Worm (Caenorhabditis elegans) whole organism, L3 larva: ENCODE data around the gene C14A11.6.

Source experiments
- R02D3.7 ChIP-seq: fragments of 150-350 bp; optimal IDR thresholded peaks from 2 replicates; lab custom pipeline; 2014; ENCODE audit warnings: missing biosample characterization, missing genetic modification characterization
- ZK546.5 ChIP-seq: sonication (generic microtip); optimal IDR thresholded peaks from 2 replicates; lab custom pipeline; 2017; ENCODE audit warnings: missing biosample characterization, missing genetic modification characterization
- aly-2 ChIP-seq: fragments of 150-350 bp; optimal IDR thresholded peaks from 2 replicates; lab custom pipeline; 2014; ENCODE audit warnings: missing biosample characterization, missing genetic modification characterization
- ama-1 ChIP-seq: fragments of 150-350 bp; optimal IDR thresholded peaks from 2 replicates; lab custom pipeline; 2018
- ceh-16 ChIP-seq: sonication (generic microtip); optimal IDR thresholded peaks from 2 replicates; lab custom pipeline; 2017; ENCODE audit warnings: missing biosample characterization, missing genetic modification characterization
- ceh-28 ChIP-seq: fragments of 150-350 bp; optimal IDR thresholded peaks from 2 replicates; lab custom pipeline; 2014; ENCODE audit warnings: missing biosample characterization, missing genetic modification reagents, missing genetic modification characterization
- ceh-9 ChIP-seq: sonication (generic microtip); optimal IDR thresholded peaks from 2 replicates; lab custom pipeline; 2018; ENCODE audit warnings: missing biosample characterization, missing genetic modification characterization
- daf-12 ChIP-seq: fragments of 150-350 bp; optimal IDR thresholded peaks from 2 replicates; lab custom pipeline; 2014; ENCODE audit warnings: missing biosample characterization, missing genetic modification reagents, missing genetic modification characterization
- egl-27 ChIP-seq: sonication (generic microtip); optimal IDR thresholded peaks from 4 replicates; lab custom pipeline; 2017; ENCODE audit warnings: missing biosample characterization, missing genetic modification reagents, missing genetic modification characterization
- egl-5 ChIP-seq: fragments of 150-350 bp; optimal IDR thresholded peaks from 2 replicates; lab custom pipeline; 2017; ENCODE audit warnings: missing biosample characterization, missing genetic modification reagents, missing genetic modification characterization, inconsistent platforms
- elt-1 ChIP-seq: fragments of 150-350 bp; optimal IDR thresholded peaks from 2 replicates; lab custom pipeline; 2014; ENCODE audit warnings: missing biosample characterization, missing genetic modification characterization
- elt-2 ChIP-seq: sonication (generic microtip); optimal IDR thresholded peaks from 2 replicates; lab custom pipeline; 2016; ENCODE audit warnings: missing genetic modification reagents, mild to moderate bottlenecking, missing genetic modification characterization, missing compliant biosample characterization
- elt-3 ChIP-seq, 3 experiments: fragments of 150-350 bp in 1 of 3; sonication (generic microtip) in 2 of 3; optimal IDR thresholded peaks; 2 replicates in 2 of 3; 4 replicates in 1 of 3; lab custom pipeline; 2014 to 2017; ENCODE audit warnings: missing biosample characterization in 3 of 3, missing genetic modification characterization in 3 of 3
- fkh-10 ChIP-seq: sonication (generic microtip); optimal IDR thresholded peaks from 2 replicates; lab custom pipeline; 2017; ENCODE audit warnings: missing biosample characterization, missing genetic modification reagents, missing genetic modification characterization
- fkh-2 ChIP-seq: fragments of 150-350 bp; optimal IDR thresholded peaks from 2 replicates; lab custom pipeline; 2014; ENCODE audit warnings: missing biosample characterization, missing genetic modification reagents, missing genetic modification characterization
- fos-1 ChIP-seq: fragments of 150-350 bp; optimal IDR thresholded peaks from 2 replicates; lab custom pipeline; 2014; ENCODE audit warnings: missing biosample characterization, missing genetic modification characterization
- hmg-11 ChIP-seq: sonication (generic microtip); optimal IDR thresholded peaks from 2 replicates; lab custom pipeline; 2016; ENCODE audit warnings: missing genetic modification characterization, missing compliant biosample characterization
- jun-1 ChIP-seq: fragments of 150-350 bp; optimal IDR thresholded peaks from 2 replicates; lab custom pipeline; 2014; ENCODE audit warnings: missing biosample characterization, missing genetic modification reagents, missing genetic modification characterization
- lin-39 ChIP-seq: fragments of 150-350 bp; optimal IDR thresholded peaks from 2 replicates; lab custom pipeline; 2018; ENCODE audit warnings: missing biosample characterization, missing genetic modification reagents, missing genetic modification characterization
- lsy-12 ChIP-seq: sonication (generic microtip); optimal IDR thresholded peaks from 2 replicates; lab custom pipeline; 2016; ENCODE audit warnings: mild to moderate bottlenecking, missing genetic modification characterization, missing compliant biosample characterization
- mdl-1 ChIP-seq: fragments of 150-350 bp; optimal IDR thresholded peaks from 2 replicates; lab custom pipeline; 2014; ENCODE audit warnings: missing biosample characterization, missing genetic modification characterization
- mml-1 ChIP-seq: fragments of 150-350 bp; sonication (generic microtip); optimal IDR thresholded peaks from 3 replicates; lab custom pipeline; 2014; ENCODE audit warnings: missing biosample characterization, missing genetic modification characterization
- nhr-237 ChIP-seq: fragments of 150-350 bp; optimal IDR thresholded peaks from 2 replicates; lab custom pipeline; 2014; ENCODE audit warnings: missing biosample characterization, missing genetic modification characterization
- nhr-25 ChIP-seq: sonication (generic microtip); optimal IDR thresholded peaks from 2 replicates; lab custom pipeline; 2017; ENCODE audit warnings: missing biosample characterization, missing genetic modification characterization
- nhr-43 ChIP-seq: sonication (generic microtip); optimal IDR thresholded peaks from 2 replicates; lab custom pipeline; 2016; ENCODE audit warnings: mild to moderate bottlenecking, missing genetic modification characterization, missing compliant biosample characterization; ENCODE audit not compliant: poor library complexity, severe bottlenecking
- nhr-67 ChIP-seq: fragments of 150-350 bp; optimal IDR thresholded peaks from 2 replicates; lab custom pipeline; 2014; ENCODE audit warnings: missing biosample characterization, missing genetic modification characterization
- nhr-76 ChIP-seq: fragments of 150-350 bp; sonication (generic microtip); optimal IDR thresholded peaks from 5 replicates; lab custom pipeline; 2014; ENCODE audit warnings: missing biosample characterization, missing genetic modification characterization
- nhr-77 ChIP-seq: fragments of 150-350 bp; optimal IDR thresholded peaks from 2 replicates; lab custom pipeline; 2014; ENCODE audit warnings: missing biosample characterization, missing genetic modification characterization
- pha-4 ChIP-seq: fragments of 150-350 bp; optimal IDR thresholded peaks from 2 replicates; lab custom pipeline; 2014; ENCODE audit warnings: missing biosample characterization, missing genetic modification reagents, missing genetic modification characterization
- pqm-1 ChIP-seq: fragments of 150-350 bp; optimal IDR thresholded peaks from 2 replicates; lab custom pipeline; 2017; ENCODE audit warnings: missing biosample characterization, missing genetic modification characterization, inconsistent platforms
- sea-2 ChIP-seq: fragments of 150-350 bp; sonication (generic microtip); optimal IDR thresholded peaks from 4 replicates; lab custom pipeline; 2014; ENCODE audit warnings: missing biosample characterization, missing genetic modification reagents, missing genetic modification characterization
- skn-1 ChIP-seq: fragments of 150-350 bp; optimal IDR thresholded peaks from 2 replicates; lab custom pipeline; 2014; ENCODE audit warnings: missing biosample characterization, missing genetic modification characterization
- snpc-4 ChIP-seq: fragments of 150-350 bp; optimal IDR thresholded peaks from 2 replicates; lab custom pipeline; 2014; ENCODE audit warnings: missing biosample characterization, missing genetic modification characterization
- unc-62 ChIP-seq: fragments of 150-350 bp; sonication (generic microtip); optimal IDR thresholded peaks from 4 replicates; lab custom pipeline; 2014; ENCODE audit warnings: missing biosample characterization, missing genetic modification reagents, missing genetic modification characterization
- zag-1 ChIP-seq: fragments of 150-350 bp; optimal IDR thresholded peaks from 2 replicates; lab custom pipeline; 2014; ENCODE audit warnings: missing biosample characterization, missing genetic modification characterization
- ztf-11 ChIP-seq: fragments of 150-350 bp; optimal IDR thresholded peaks from 2 replicates; lab custom pipeline; 2014; ENCODE audit warnings: missing biosample characterization, missing genetic modification characterization
- ztf-4 ChIP-seq: fragments of 150-350 bp; optimal IDR thresholded peaks from 2 replicates; lab custom pipeline; 2014; ENCODE audit warnings: missing biosample characterization, missing genetic modification characterization

Gene C14A11.6

DNA sequence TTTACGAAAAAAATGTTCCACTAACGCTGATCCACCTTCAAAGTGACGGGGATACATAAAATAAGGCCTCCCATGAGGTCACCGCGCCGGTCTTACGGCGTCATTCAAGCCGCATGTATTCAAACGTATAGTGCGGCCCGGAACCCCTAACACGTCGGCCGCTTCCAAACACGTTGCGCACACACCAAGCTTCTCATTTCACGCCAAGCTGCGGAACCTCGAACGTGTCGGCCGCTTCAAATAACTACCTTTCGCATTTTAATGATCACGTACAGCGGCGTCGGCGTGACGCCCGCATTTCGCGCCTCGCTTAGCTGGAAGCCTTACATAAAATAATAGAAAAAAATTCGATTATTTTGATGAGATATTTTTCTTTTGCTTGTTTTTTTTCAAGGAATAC is 29.6 kb upstream of the C14A11.6 start:
- TF ChIP-seq ZK546.5 (tag; lab: Kevin White, UChicago) (no peak), snpc-4 (tag; lab: Kevin White, UChicago) (peak; percentile 86), fos-1 (tag; lab: Kevin White, UChicago) (no peak), ama-1 (no peak), ceh-16 (tag; lab: Kevin White, UChicago) (no peak), nhr-43 (tag; lab: Kevin White, UChicago) (no peak), skn-1 (tag; lab: Kevin White, UChicago) (no peak), ceh-28 (no peak), egl-5 (no peak), nhr-25 (tag; lab: Kevin White, UChicago) (peak; percentile 2), nhr-237 (tag; lab: Kevin White, UChicago) (no peak)

DNA sequence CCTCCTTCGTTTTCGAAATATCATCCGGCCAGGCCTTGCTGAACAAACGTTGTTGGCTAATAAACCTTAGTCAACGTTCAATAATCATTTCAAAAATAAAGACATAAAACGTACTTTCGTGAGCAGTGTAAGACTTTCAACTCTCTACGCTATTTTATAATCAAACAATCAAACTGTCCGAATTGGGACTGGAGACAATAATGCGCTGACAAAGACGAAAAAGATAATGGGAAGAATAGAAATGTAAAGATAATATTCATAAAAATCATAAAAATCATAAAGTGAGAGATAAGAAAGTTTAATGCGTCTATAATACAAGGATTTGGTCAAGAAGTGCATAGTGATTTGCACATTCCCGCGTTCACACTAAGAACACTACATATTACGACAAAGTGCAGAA is 27.8 kb upstream of the C14A11.6 start:
- TF ChIP-seq zag-1 (tag; lab: Kevin White, UChicago) (no peak), mml-1 (tag; lab: Kevin White, UChicago) (no peak), mdl-1 (tag; lab: Kevin White, UChicago) (no peak), elt-2 (tag; lab: Kevin White, UChicago) (peak; percentile 94), ama-1 (no peak), R02D3.7 (no peak), ceh-16 (tag; lab: Kevin White, UChicago) (no peak), ztf-11 (no peak), ZK546.5 (tag; lab: Kevin White, UChicago) (no peak), egl-27 (tag; lab: Kevin White, UChicago) (no peak), ceh-9 (no peak), pha-4 (tag; lab: Kevin White, UChicago) (peak; percentile 50), lsy-12 (tag; lab: Kevin White, UChicago) (no peak), elt-3 (tag; optimal IDR thresholded peaks at IDR 0.05; lab: Kevin White, UChicago) (no peak), snpc-4 (tag; lab: Kevin White, UChicago) (no peak), pqm-1 (tag; lab: Kevin White, UChicago) (peak; percentile 77), hmg-11 (tag; lab: Kevin White, UChicago) (peak; percentile 3), aly-2 (no peak), unc-62 (GFP tag; lab: Kevin White, UChicago) (no peak), jun-1 (tag; lab: Kevin White, UChicago) (peak; percentile 48), egl-5 (no peak), nhr-67 (tag; lab: Kevin White, UChicago) (no peak), sea-2 (no peak), fkh-10 (GFP tag; lab: Kevin White, UChicago) (no peak), nhr-77 (no peak), nhr-25 (tag; lab: Kevin White, UChicago) (no peak), nhr-76 (tag; lab: Kevin White, UChicago) (no peak), fos-1 (tag; lab: Kevin White, UChicago) (no peak)

DNA sequence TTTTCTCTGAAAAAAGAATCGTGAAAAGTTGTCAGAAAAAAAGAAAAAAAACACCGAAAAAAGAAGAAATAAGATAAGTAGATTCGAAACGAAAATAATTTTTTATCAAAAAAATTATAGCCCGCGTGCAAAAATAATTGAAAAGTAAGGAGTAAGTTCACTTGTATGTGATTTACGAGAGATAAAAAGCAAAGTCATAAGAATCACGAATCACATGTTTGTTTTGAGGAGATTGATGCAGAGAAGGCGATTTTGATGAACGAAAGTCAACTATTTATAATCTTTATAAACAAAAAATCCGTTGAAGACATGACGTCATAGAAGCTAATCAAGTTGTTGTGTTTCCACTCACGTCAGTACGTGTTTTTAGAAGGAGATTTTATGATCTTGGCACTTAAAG is 26.3 kb upstream of the C14A11.6 start, which contains the start of gene Y71H10B.1:
Gene Y71H10B.1, minus strand, starts transcription at position 6 of the 400 bp plus-strand sequence.
- TF ChIP-seq nhr-76 (tag; lab: Kevin White, UChicago) (no peak), hmg-11 (tag; lab: Kevin White, UChicago) (no peak), ztf-4 (no peak), nhr-67 (tag; lab: Kevin White, UChicago) (no peak), egl-27 (tag; lab: Kevin White, UChicago) (no peak), lin-39 (tag; lab: Kevin White, UChicago) (no peak), pqm-1 (tag; lab: Kevin White, UChicago) (no peak), mml-1 (tag; lab: Kevin White, UChicago) (no peak), fos-1 (tag; lab: Kevin White, UChicago) (no peak), egl-5 (no peak), daf-12 (tag; lab: Kevin White, UChicago) (no peak), unc-62 (GFP tag; lab: Kevin White, UChicago) (no peak)

DNA sequence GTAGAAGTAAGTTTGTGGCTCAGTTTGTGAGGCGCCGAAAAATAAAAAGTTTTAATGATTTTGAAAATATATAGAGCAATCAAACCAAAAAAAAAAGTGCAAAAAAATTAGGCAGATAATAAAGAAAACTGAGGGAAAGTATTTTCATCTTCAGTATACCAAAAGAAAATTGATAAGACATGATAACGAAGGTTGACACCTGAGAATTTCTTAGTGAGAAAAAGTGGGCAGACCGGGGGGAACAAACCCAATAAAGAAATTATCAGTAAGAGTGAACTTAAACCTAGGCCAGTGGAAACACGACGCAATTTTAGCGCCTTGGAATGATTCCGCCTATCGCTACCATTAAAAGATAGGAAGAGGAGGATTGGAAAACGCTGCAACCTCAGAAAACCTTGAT is 24.7 kb upstream of the C14A11.6 start:
- TF ChIP-seq pqm-1 (tag; lab: Kevin White, UChicago) (peak; percentile 54), elt-1 (tag; lab: Kevin White, UChicago) (no peak), elt-2 (tag; lab: Kevin White, UChicago) (peak; percentile 89), fkh-2 (tag; lab: Kevin White, UChicago) (no peak)
